Worm (Caenorhabditis elegans): ENCODE data around the gene lgl-1.

lgl-1 gene

DNA sequence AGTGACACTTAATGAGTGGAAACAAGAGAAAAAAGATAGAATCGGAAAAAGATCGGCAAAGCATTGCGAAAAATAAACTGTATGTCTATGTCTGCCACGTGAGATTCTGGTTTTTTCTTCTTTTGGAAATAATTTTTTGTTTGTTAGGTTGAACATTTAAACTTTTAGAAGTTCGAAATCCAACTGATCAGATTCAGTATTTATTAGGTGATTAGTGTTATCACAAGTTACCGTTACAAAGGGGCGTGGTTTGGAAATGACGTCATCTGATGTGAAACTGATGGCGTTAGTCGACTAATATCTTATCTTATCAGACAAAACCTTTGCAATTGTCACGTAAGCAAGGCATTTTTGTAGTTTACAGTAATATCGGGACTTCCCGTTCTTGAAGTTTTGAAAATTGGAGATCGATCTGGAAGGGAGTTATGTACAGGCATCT is 6.6 kb downstream of the lgl-1 start (continued):
- TF ChIP-seq sdz-12 (GFP tag; optimal IDR thresholded peaks at IDR 0.05) (no peak), duxl-1 (tag; optimal IDR thresholded peaks at IDR 0.05; ENCODE audit: poor library complexity) (no peak), Y105C5A.15 (GFP tag; IDR thresholded peaks at IDR 0.05) (no peak), madf-5 (GFP tag; IDR thresholded peaks at IDR 0.05) (no peak), dpl-1 (GFP tag; optimal IDR thresholded peaks at IDR 0.05) (no peak), T26A8.4 (GFP tag; IDR thresholded peaks at IDR 0.05) (no peak), ceh-28 (tag; optimal IDR thresholded peaks at IDR 0.05) (no peak), aly-2 (tag; optimal IDR thresholded peaks at IDR 0.05) (no peak), Y5F2A.4 (GFP tag; optimal IDR thresholded peaks at IDR 0.05) (no peak), daf-19 (GFP tag; conservative IDR thresholded peaks at IDR 0.05) (no peak), nhr-42 (GFP tag; IDR thresholded peaks at IDR 0.05) (no peak), jun-1 (tag; optimal IDR thresholded peaks at IDR 0.05) (no peak), daf-16 (GFP tag; optimal IDR thresholded peaks at IDR 0.05) (no peak), daf-16 (tag; optimal IDR thresholded peaks at IDR 0.05) (no peak), ZK337.2 (GFP tag; IDR thresholded peaks at IDR 0.05) (no peak), lin-29 (GFP tag; IDR thresholded peaks at IDR 0.05) (no peak), lsy-2 (tag; optimal IDR thresholded peaks at IDR 0.05) (peak in 1 of 2 experiments; percentile 35), ama-1 (optimal IDR thresholded peaks at IDR 0.05) (no peak), cey-2 (tag; optimal IDR thresholded peaks at IDR 0.05; ENCODE audit: borderline replicate concordance, insufficient read depth) (peak; percentile 36), ceh-32 (tag; optimal IDR thresholded peaks at IDR 0.05; ENCODE audit: poor library complexity) (no peak), daf-8 (GFP tag; IDR thresholded peaks at IDR 0.05) (no peak), nhr-41 (GFP tag; IDR thresholded peaks at IDR 0.05) (no peak), unc-62 (GFP tag; optimal IDR thresholded peaks at IDR 0.05 in 1 of 2) (peak in 1 of 2 experiments; percentile 95), unc-62 (tag; optimal IDR thresholded peaks at IDR 0.05) (peak; percentile 19), ztf-11 (tag; optimal IDR thresholded peaks at IDR 0.05) (no peak), lir-3 (tag; optimal IDR thresholded peaks at IDR 0.05) (no peak), daf-12 (tag; optimal IDR thresholded peaks at IDR 0.05) (no peak), aha-1 (tag) (peak; percentile 100), dmd-6 (GFP tag; IDR thresholded peaks at IDR 0.05) (peak; percentile 53), ces-1 (GFP tag; optimal IDR thresholded peaks at IDR 0.05) (no peak), F37D6.2 (tag; optimal IDR thresholded peaks at IDR 0.05) (no peak), nhr-48 (tag; optimal IDR thresholded peaks at IDR 0.05) (peak; percentile 85)

DNA sequence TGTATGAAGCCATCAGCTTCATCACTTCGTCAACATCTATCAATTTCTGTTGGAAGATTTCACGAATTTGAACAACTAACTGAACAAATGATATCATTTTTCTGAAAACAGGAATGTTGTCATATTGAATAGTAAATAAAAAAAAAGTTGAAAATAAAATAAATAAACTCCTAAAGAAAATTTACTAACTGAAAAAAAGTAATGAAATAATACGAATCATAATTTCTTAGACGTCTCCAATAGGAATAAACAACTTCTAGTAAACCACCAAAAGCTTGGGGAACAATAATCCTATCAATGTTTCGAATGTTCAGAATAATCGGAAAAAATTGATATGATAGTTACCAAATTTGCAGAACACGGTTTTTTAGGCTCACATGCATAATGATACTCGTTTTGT is 7.4 kb downstream of the lgl-1 start, which contains the start of gene cdo-1:
Gene cdo-1 (minus strand): TSS at position 101 of the 400 bp plus-strand sequence.
- TF ChIP-seq unc-62 (GFP tag; optimal IDR thresholded peaks at IDR 0.05 in 1 of 2) (peak in 1 of 2 experiments; percentile 56), unc-62 (tag; optimal IDR thresholded peaks at IDR 0.05) (no peak), ceh-20 (GFP tag; IDR thresholded peaks at IDR 0.05) (no peak), jun-1 (tag; optimal IDR thresholded peaks at IDR 0.05) (no peak), mes-2 (tag; optimal IDR thresholded peaks at IDR 0.05; ENCODE audit: poor library complexity, severe bottlenecking) (no peak)

DNA sequence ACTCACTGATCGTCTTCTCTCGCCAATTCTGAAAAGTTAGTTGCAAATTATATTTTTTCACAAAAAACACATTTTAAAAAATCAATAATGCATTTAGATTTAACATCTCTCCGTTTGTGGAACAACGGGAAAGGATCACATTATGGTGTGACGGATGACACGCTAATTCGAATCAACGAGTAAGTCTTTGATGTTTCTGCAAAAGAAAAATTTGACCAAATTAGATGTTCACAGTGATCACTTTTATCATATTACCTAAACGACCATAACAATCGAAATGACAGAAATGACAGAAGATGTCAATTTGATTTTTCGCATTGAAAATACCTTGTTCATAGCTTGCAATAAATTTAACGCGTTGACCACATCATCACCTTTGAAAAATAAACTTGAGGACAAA is 9.5 kb downstream of the lgl-1 start:
- no peak for TF ChIP-seq zfp-3 (GFP tag; conservative IDR thresholded peaks at IDR 0.05)
- no peak for TF ChIP-seq madf-9 (GFP tag; conservative IDR thresholded peaks at IDR 0.05)
- TF ChIP-seq hmg-1.1 (GFP tag; IDR thresholded peaks at IDR 0.05): no peak
- no peak for TF ChIP-seq T20F7.1 (GFP tag; optimal IDR thresholded peaks at IDR 0.05)
- no peak for TF ChIP-seq nhr-237 (tag; optimal IDR thresholded peaks at IDR 0.05)
- no peak for TF ChIP-seq Y75B8A.6 (GFP tag; IDR thresholded peaks at IDR 0.05)
- TF ChIP-seq mep-1 (tag; optimal IDR thresholded peaks at IDR 0.05): no peak

Data from whole organism, L4 larva.